Worm (Caenorhabditis elegans) whole organism, L4 larva: ENCODE data around the gene acr-7.
A peak's percentile ranks its signal among the peaks of the same experiment; 100 is the strongest.

Experiments used
- aha-1 ChIP-seq: fragments of 150-350 bp; peaks from one replicate; lab custom pipeline; 2014; ENCODE audit warnings: missing biosample characterization, missing genetic modification characterization
- aly-2 ChIP-seq: sonication (generic microtip); optimal IDR thresholded peaks from 2 replicates; lab custom pipeline; 2018; ENCODE audit warnings: missing biosample characterization, missing genetic modification characterization
- ceh-20 ChIP-seq: fragments of 200-800 bp; sonication (Bioruptor generic); IDR thresholded peaks from 2 replicates; pipeline ENCODE4 v1.3.6; 2022; ENCODE audit warnings: missing genetic modification reagents, missing genetic modification characterization, missing compliant biosample characterization
- ceh-32 ChIP-seq: sonication (generic microtip); optimal IDR thresholded peaks from 2 replicates; lab custom pipeline; 2016; ENCODE audit warnings: mild to moderate bottlenecking, missing genetic modification characterization, missing compliant biosample characterization; ENCODE audit not compliant: poor library complexity
- ceh-62 ChIP-seq: sonication (generic microtip); optimal IDR thresholded peaks from 2 replicates; lab custom pipeline; 2017; ENCODE audit warnings: missing biosample characterization, missing genetic modification characterization
- ctbp-1 ChIP-seq: fragments of 200-800 bp; sonication (Bioruptor generic); IDR thresholded peaks from 2 replicates; pipeline ENCODE4 v1.3.6; 2022; ENCODE audit warnings: missing genetic modification reagents, missing genetic modification characterization, missing compliant biosample characterization
- daf-12 ChIP-seq: fragments of 150-350 bp; optimal IDR thresholded peaks from 2 replicates; lab custom pipeline; 2014; ENCODE audit warnings: missing biosample characterization, missing genetic modification reagents, missing genetic modification characterization
- daf-16 ChIP-seq, 3 experiments: sonication (generic microtip); optimal IDR thresholded peaks; 2 replicates each; lab custom pipeline; 2016 to 2017; ENCODE audit warnings: missing genetic modification characterization in 3 of 3, missing genetic modification reagents in 3 of 3, mild to moderate bottlenecking in 2 of 3, missing compliant biosample characterization in 2 of 3, missing biosample characterization in 1 of 3, moderate library complexity in 1 of 3
- daf-8 ChIP-seq: fragments of 200-800 bp; sonication (Bioruptor generic); IDR thresholded peaks from 2 replicates; pipeline ENCODE4 v1.3.6; 2022; ENCODE audit warnings: missing genetic modification characterization, missing compliant biosample characterization
- dmd-8 ChIP-seq: fragments of 200-800 bp; sonication (Bioruptor generic); IDR thresholded peaks from 2 replicates; pipeline ENCODE4 v1.3.6; 2022; ENCODE audit warnings: missing genetic modification characterization, missing compliant biosample characterization
- dmd-9 ChIP-seq: fragments of 200-800 bp; sonication (Bioruptor generic); IDR thresholded peaks from 2 replicates; pipeline ENCODE4 v1.3.6; 2022; ENCODE audit warnings: missing genetic modification reagents, missing genetic modification characterization, missing compliant biosample characterization
- dpl-1 ChIP-seq: fragments of 150-350 bp; optimal IDR thresholded peaks from 2 replicates; lab custom pipeline; 2014; ENCODE audit warnings: missing biosample characterization, missing genetic modification reagents, missing genetic modification characterization
- duxl-1 ChIP-seq: sonication (generic microtip); optimal IDR thresholded peaks from 2 replicates; lab custom pipeline; 2016; ENCODE audit warnings: mild to moderate bottlenecking, missing genetic modification characterization, moderate library complexity, missing compliant biosample characterization; ENCODE audit not compliant: poor library complexity
- dve-1 ChIP-seq: sonication (generic microtip); optimal IDR thresholded peaks from 2 replicates; lab custom pipeline; 2017; ENCODE audit warnings: antibody characterized with exemption, mild to moderate bottlenecking, missing genetic modification characterization, missing compliant biosample characterization; ENCODE audit not compliant: insufficient read depth
- gei-8 ChIP-seq: fragments of 200-800 bp; sonication (Bioruptor generic); optimal IDR thresholded peaks from 2 replicates; lab custom pipeline; 2018; ENCODE audit warnings: mild to moderate bottlenecking, missing genetic modification characterization, missing compliant biosample characterization
- hif-1 ChIP-seq, 2 experiments: sonication (generic microtip); optimal IDR thresholded peaks; 2 replicates each; lab custom pipeline; 2016 to 2017; ENCODE audit warnings: missing compliant biosample characterization in 2 of 2, missing genetic modification characterization in 2 of 2, missing genetic modification reagents in 2 of 2, missing genotype in 2 of 2, mild to moderate bottlenecking in 1 of 2
- hlh-11 ChIP-seq: fragments of 200-800 bp; sonication (Bioruptor generic); optimal IDR thresholded peaks from 2 replicates; lab custom pipeline; 2018; ENCODE audit warnings: mild to moderate bottlenecking, missing genetic modification characterization, missing compliant biosample characterization
- hmg-1.1 ChIP-seq: fragments of 200-800 bp; sonication (Bioruptor generic); IDR thresholded peaks from 2 replicates; pipeline ENCODE4 v1.3.6; 2022; ENCODE audit warnings: missing genetic modification reagents, missing genetic modification characterization, missing compliant biosample characterization
- jun-1 ChIP-seq: fragments of 150-350 bp; optimal IDR thresholded peaks from 2 replicates; lab custom pipeline; 2014; ENCODE audit warnings: missing biosample characterization, missing genetic modification reagents, missing genetic modification characterization
- lsy-2 ChIP-seq, 2 experiments: fragments of 150-350 bp in 1 of 2; sonication (generic microtip) in 1 of 2; optimal IDR thresholded peaks; 2 replicates each; lab custom pipeline; 2014 to 2017; ENCODE audit warnings: missing biosample characterization in 2 of 2, missing genetic modification characterization in 2 of 2
- mdl-1 ChIP-seq, 2 experiments: fragments of 150-350 bp in 1 of 2; sonication (generic microtip) in 1 of 2; optimal IDR thresholded peaks; 2 replicates each; lab custom pipeline; 2014 to 2017; ENCODE audit warnings: missing biosample characterization in 2 of 2, missing genetic modification characterization in 2 of 2
- mep-1 ChIP-seq: fragments of 150-350 bp; sonication (generic microtip); optimal IDR thresholded peaks from 3 replicates; lab custom pipeline; 2014; ENCODE audit warnings: missing biosample characterization, missing genetic modification characterization
- mxl-2 ChIP-seq: fragments of 200-800 bp; sonication (Bioruptor generic); conservative IDR thresholded peaks from 2 replicates; pipeline ENCODE4 v1.3.6; 2022; ENCODE audit warnings: missing genetic modification reagents, missing genetic modification characterization, missing compliant biosample characterization
- nhr-11 ChIP-seq: fragments of 150-350 bp; optimal IDR thresholded peaks from 2 replicates; lab custom pipeline; 2014; ENCODE audit warnings: missing biosample characterization, missing genetic modification characterization
- nhr-28 ChIP-seq: fragments of 150-350 bp; optimal IDR thresholded peaks from 2 replicates; lab custom pipeline; 2014; ENCODE audit warnings: missing biosample characterization, missing genetic modification characterization
- nhr-41 ChIP-seq: fragments of 200-800 bp; sonication (Bioruptor generic); IDR thresholded peaks from 2 replicates; pipeline ENCODE4 v1.3.6; 2022; ENCODE audit warnings: missing genetic modification reagents, missing genetic modification characterization, missing compliant biosample characterization
- nhr-48 ChIP-seq: sonication (generic microtip); optimal IDR thresholded peaks from 2 replicates; lab custom pipeline; 2016; ENCODE audit warnings: mild to moderate bottlenecking, missing genetic modification characterization, missing compliant biosample characterization
- nhr-77 ChIP-seq: fragments of 150-350 bp; optimal IDR thresholded peaks from 2 replicates; lab custom pipeline; 2014; ENCODE audit warnings: missing biosample characterization, missing genetic modification characterization
- pha-4 ChIP-seq, 2 experiments: fragments of 150-350 bp in 1 of 2; fragments of 200-800 bp in 1 of 2; sonication (Bioruptor generic) in 1 of 2; IDR thresholded peaks in 1 of 2; optimal IDR thresholded peaks in 1 of 2; 2 replicates each; pipeline versions ENCODE4 v1.3.6 to Lab custom; 2014 to 2022; ENCODE audit warnings: missing genetic modification characterization in 2 of 2, missing genetic modification reagents in 2 of 2, missing biosample characterization in 1 of 2, missing compliant biosample characterization in 1 of 2
- php-3 ChIP-seq: fragments of 200-800 bp; sonication (Bioruptor generic); IDR thresholded peaks from 2 replicates; pipeline ENCODE4 v1.3.6; 2022; ENCODE audit warnings: missing genetic modification reagents, missing genetic modification characterization, missing compliant biosample characterization
- rbr-2 ChIP-seq: sonication (generic microtip); optimal IDR thresholded peaks from 2 replicates; lab custom pipeline; 2016; ENCODE audit warnings: missing genotype, missing genetic modification characterization, missing compliant biosample characterization
- set-16 ChIP-seq: fragments of 200-800 bp; sonication (Bioruptor generic); IDR thresholded peaks from 2 replicates; pipeline ENCODE4 v1.3.6; 2022; ENCODE audit warnings: missing genetic modification reagents, missing genetic modification characterization, missing compliant biosample characterization
- spr-1 ChIP-seq: sonication (generic microtip); optimal IDR thresholded peaks from 2 replicates; lab custom pipeline; 2016; ENCODE audit warnings: mild to moderate bottlenecking, missing genetic modification characterization, missing compliant biosample characterization
- vab-7 ChIP-seq: fragments of 200-800 bp; sonication (Bioruptor generic); IDR thresholded peaks from 2 replicates; pipeline ENCODE4 v1.3.6; 2022; ENCODE audit warnings: missing genetic modification reagents, missing genetic modification characterization, missing compliant biosample characterization
- zfp-2 ChIP-seq: sonication (generic microtip); optimal IDR thresholded peaks from 2 replicates; lab custom pipeline; 2016; ENCODE audit warnings: mild to moderate bottlenecking, missing genetic modification characterization, missing compliant biosample characterization
- zip-11 ChIP-seq: fragments of 200-800 bp; sonication (Bioruptor generic); IDR thresholded peaks from 2 replicates; pipeline ENCODE4 v1.3.6; 2022; ENCODE audit warnings: missing genetic modification characterization, missing compliant biosample characterization
- zip-2 ChIP-seq: fragments of 150-350 bp; optimal IDR thresholded peaks from 2 replicates; lab custom pipeline; 2014; ENCODE audit warnings: missing biosample characterization, missing genetic modification characterization

The acr-7 gene

ce11 chrII:7839703-7840102 is 9.9 kb downstream of the acr-7 start:
- TF ChIP-seq php-3 (no peak), dmd-8 (GFP tag; lab: Robert Waterston, UW) (no peak)
- TF ChIP-seq, all 104 proteins: peak for 0

- TF ChIP-seq ceh-20 (GFP tag; lab: Robert Waterston, UW) (peak; percentile 55; the same call in 1 of the 2 replicates), dpl-1 (GFP tag; lab: Kevin White, UChicago) (no peak), daf-16 (GFP tag; optimal IDR thresholded peaks at IDR 0.05; lab: Kevin White, UChicago) (peak in 1 of 2 experiments; percentile 56), daf-16 (tag; optimal IDR thresholded peaks at IDR 0.05; lab: Kevin White, UChicago) (no peak), rbr-2 (tag; lab: Kevin White, UChicago) (peak; percentile 32), nhr-77 (no peak), jun-1 (tag; lab: Kevin White, UChicago) (no peak), hmg-1.1 (GFP tag; lab: Robert Waterston, UW) (peak; percentile 79), lsy-2 (tag; optimal IDR thresholded peaks at IDR 0.05; lab: Kevin White, UChicago) (peak in 1 of 2 experiments; percentile 45), dmd-8 (GFP tag; lab: Robert Waterston, UW) (no peak), duxl-1 (no peak), ctbp-1 (GFP tag; lab: Robert Waterston, UW) (no peak), mdl-1 (tag; optimal IDR thresholded peaks at IDR 0.05; lab: Kevin White, UChicago) (peak in 1 of 2 experiments; percentile 28), mep-1 (tag; lab: Kevin White, UChicago) (peak; percentile 10), daf-8 (GFP tag; lab: Robert Waterston, UW) (no peak), nhr-48 (tag; lab: Kevin White, UChicago) (no peak), pha-4 (GFP tag; IDR thresholded peaks at IDR 0.05; lab: Robert Waterston, UW) (no peak), pha-4 (tag; optimal IDR thresholded peaks at IDR 0.05; lab: Kevin White, UChicago) (no peak), set-16 (GFP tag; lab: Robert Waterston, UW) (no peak)
Observed at ce11 chrII:7838661-7839060, 10.9 kb downstream of the acr-7 start.

- no peak for TF ChIP-seq nhr-41
- TF ChIP-seq nhr-28 (tag; lab: Kevin White, UChicago) = no peak
- TF ChIP-seq daf-16 (GFP tag; optimal IDR thresholded peaks at IDR 0.05; lab: Kevin White, UChicago) = peak in 1 of 2 experiments; percentile 96
- TF ChIP-seq daf-16 (tag; optimal IDR thresholded peaks at IDR 0.05; lab: Kevin White, UChicago) = no peak
- peak; percentile 45 for TF ChIP-seq nhr-11 (tag; lab: Kevin White, UChicago)
- no peak for TF ChIP-seq ceh-62
- TF ChIP-seq ceh-32 (tag; lab: Kevin White, UChicago) = no peak
- no peak for TF ChIP-seq dve-1 (tag; lab: Kevin White, UChicago)
- TF ChIP-seq zfp-2 (tag; lab: Kevin White, UChicago) = no peak
- no peak for TF ChIP-seq rbr-2 (tag; lab: Kevin White, UChicago)
- no peak for TF ChIP-seq vab-7
- TF ChIP-seq aly-2 = no peak
- 0 out of 2 replicates have a peak, but pooled peaks have one; percentile 61 for TF ChIP-seq ceh-20 (GFP tag; lab: Robert Waterston, UW)
- TF ChIP-seq zip-2 (tag; lab: Kevin White, UChicago) = no peak
- TF ChIP-seq jun-1 (tag; lab: Kevin White, UChicago) = no peak
- peak in 1 of 2 experiments; percentile 44 for TF ChIP-seq lsy-2 (tag; optimal IDR thresholded peaks at IDR 0.05; lab: Kevin White, UChicago)
- peak; percentile 64 for TF ChIP-seq hlh-11 (tag; lab: Kevin White, UChicago)
- peak; percentile 95 for TF ChIP-seq aha-1 (tag; lab: Kevin White, UChicago)
- TF ChIP-seq daf-12 (tag; lab: Kevin White, UChicago) = no peak
- 0 out of 2 replicates have a peak, but pooled peaks have one; percentile 16 for TF ChIP-seq hmg-1.1 (GFP tag; lab: Robert Waterston, UW)
- no peak for TF ChIP-seq zip-11
- no peak for TF ChIP-seq dmd-9 (GFP tag; lab: Robert Waterston, UW)
- TF ChIP-seq pha-4 (GFP tag; IDR thresholded peaks at IDR 0.05; lab: Robert Waterston, UW) = no peak
- no peak for TF ChIP-seq pha-4 (tag; optimal IDR thresholded peaks at IDR 0.05; lab: Kevin White, UChicago)
- peak in 1 of 2 experiments; percentile 36 for TF ChIP-seq hif-1 (tag; optimal IDR thresholded peaks at IDR 0.05; lab: Kevin White, UChicago)
- no peak for TF ChIP-seq mxl-2 (GFP tag; lab: Robert Waterston, UW)
- TF ChIP-seq gei-8 = no peak
- no peak for TF ChIP-seq spr-1 (tag; lab: Kevin White, UChicago)
Observed at ce11 chrII:7836613-7837226, 12.9 kb downstream of the acr-7 start.
